Worm (Caenorhabditis elegans): ENCODE data around the gene nhr-129.
A peak's percentile ranks its signal among the peaks of the same experiment; 100 is the strongest.

nhr-129 gene

DNA sequence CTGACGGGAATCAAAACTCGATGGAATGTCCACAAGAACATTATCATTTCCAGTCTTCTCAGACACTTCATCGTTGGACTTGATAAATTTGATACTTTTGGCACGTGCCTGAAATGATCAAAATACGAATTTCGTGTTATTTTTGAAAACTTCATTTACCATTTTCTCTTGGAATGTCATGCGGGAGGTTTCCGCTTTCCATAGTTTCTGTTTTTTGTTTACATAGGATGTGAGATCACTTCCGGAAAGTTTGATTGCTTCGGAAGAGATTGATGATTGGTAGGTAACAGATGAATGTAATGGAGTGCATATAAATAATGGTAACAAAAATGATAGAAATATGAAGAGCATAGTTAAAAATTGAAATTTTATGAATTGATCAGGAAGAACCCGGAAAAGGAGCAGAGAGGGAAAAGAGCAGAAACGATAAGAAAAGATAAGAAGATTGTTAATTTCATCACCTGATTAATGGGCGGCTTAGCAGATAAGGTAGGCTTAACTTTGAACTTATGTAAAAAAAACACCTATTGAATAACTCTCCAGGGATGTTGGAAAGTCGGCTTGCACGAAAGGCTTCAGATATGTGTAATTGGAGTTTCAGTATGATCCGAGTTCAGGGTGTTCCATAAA lies 26.9 kb upstream of the nhr-129 start, which contains the start of gene F32H5.1 (continued):
- no peak for TF ChIP-seq ceh-82 (tag; optimal IDR thresholded peaks at IDR 0.05)
- no peak for TF ChIP-seq nhr-11 (tag; optimal IDR thresholded peaks at IDR 0.05)
- TF ChIP-seq lin-13 (GFP tag; optimal IDR thresholded peaks at IDR 0.05), result no peak
- no peak for TF ChIP-seq ztf-4 (tag; optimal IDR thresholded peaks at IDR 0.05)
- no peak for TF ChIP-seq ZK546.5 (tag; optimal IDR thresholded peaks at IDR 0.05)
- TF ChIP-seq zag-1 (tag; optimal IDR thresholded peaks at IDR 0.05), result no peak
- peak; percentile 63 for TF ChIP-seq nhr-129 (tag; optimal IDR thresholded peaks at IDR 0.05)

DNA sequence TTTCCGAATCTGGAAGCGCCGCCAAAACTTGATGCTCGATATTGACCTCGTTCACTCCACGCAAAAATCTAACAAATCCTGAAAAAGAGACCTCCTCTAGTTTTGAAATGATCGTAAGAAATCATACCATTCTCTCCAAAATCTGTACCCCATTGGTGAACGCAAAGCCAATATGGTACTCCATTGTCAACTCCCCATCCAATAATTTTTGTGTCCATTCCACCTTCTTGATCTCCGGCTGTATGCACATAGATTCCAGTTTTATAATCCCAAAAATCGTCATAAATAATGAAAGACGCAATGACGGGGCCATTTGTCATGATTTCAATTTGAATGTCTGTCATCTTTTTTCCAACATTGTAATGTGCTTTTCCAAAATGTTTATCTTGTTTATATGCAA lies 25.4 kb upstream of the nhr-129 start:
- TF ChIP-seq gmeb-1 (tag; optimal IDR thresholded peaks at IDR 0.05) (no peak), nhr-6 (tag; optimal IDR thresholded peaks at IDR 0.05) (no peak)

DNA sequence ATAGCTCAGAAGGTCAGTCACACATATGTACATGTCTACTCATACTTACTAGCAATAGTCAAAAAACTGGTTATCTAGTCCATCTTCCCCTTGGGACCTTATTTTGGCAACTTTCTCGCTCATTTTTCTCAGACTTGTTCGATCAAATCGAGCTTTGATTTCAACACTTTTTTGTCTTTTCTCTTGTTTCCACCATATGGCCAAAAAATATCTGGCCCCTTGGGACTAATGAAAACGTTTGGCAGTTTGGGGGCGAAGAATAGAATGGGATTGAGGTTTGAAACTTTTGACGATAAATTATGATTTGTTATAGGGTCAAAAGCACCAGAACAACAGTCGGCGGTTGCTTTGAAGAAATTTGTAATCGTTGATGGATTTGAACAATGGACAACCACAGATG lies 21.6 kb upstream of the nhr-129 start:
- TF ChIP-seq Y55F3AM.14 (GFP tag; optimal IDR thresholded peaks at IDR 0.05) (no peak), mab-5 (tag; optimal IDR thresholded peaks at IDR 0.05) (peak; percentile 60)

DNA sequence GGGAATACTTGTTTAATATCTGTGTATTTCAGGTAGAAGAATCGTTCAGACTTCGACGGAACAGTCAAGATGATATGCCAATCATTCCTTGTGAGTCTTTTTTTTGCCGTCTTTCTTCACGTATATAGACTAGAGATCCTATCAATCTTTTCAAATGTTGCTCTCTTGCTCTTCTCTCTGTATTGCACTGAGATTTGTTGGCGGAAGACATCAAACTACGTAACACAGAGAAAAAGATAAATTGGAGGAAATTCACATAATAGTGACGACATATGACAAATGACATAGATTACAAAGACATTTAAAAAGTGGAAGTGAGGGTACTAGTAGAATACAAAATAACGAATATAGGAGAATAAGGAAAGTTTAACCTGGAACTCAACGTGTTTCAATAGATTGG lies 21.0 kb upstream of the nhr-129 start:
- TF ChIP-seq mab-5 (tag; optimal IDR thresholded peaks at IDR 0.05) (peak; percentile 91), zag-1 (tag; optimal IDR thresholded peaks at IDR 0.05) (no peak), nhr-129 (tag; optimal IDR thresholded peaks at IDR 0.05) (no peak), sma-9 (GFP tag; optimal IDR thresholded peaks at IDR 0.05) (peak; percentile 7), sma-9 (tag; optimal IDR thresholded peaks at IDR 0.05) (no peak), ztf-1 (GFP tag; conservative IDR thresholded peaks at IDR 0.05) (no peak), egl-27 (tag; optimal IDR thresholded peaks at IDR 0.05) (peak; percentile 18), ceh-16 (tag; optimal IDR thresholded peaks at IDR 0.05) (no peak), unc-55 (GFP tag; optimal IDR thresholded peaks at IDR 0.05) (peak; percentile 66), nhr-6 (tag; optimal IDR thresholded peaks at IDR 0.05) (no peak), lsy-2 (tag; optimal IDR thresholded peaks at IDR 0.05) (peak in 1 of 2 experiments; percentile 22), lin-39 (tag; optimal IDR thresholded peaks at IDR 0.05) (peak; percentile 33), unc-62 (GFP tag; optimal IDR thresholded peaks at IDR 0.05) (peak; percentile 58), dmd-4 (tag; optimal IDR thresholded peaks at IDR 0.05) (no peak)

DNA sequence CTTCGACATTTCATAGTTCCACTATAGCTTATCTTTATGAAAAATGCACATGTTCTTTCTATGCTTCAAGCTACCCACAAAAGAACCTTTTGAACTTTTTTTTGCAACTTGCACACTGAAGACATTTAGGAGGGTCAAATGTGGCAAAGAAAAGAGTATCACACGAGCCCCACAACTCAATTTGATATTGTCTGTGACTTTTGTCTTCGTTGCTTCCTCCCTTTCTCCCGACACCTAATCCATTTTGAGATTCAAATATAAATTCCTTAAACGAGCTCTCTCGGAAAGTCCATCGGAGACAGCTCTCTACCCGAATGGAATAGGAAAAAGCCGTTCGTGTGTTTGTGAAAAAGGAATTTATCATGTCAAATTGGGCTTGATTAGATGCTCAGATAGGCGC lies 19.5 kb upstream of the nhr-129 start:
- TF ChIP-seq egl-27 (tag; optimal IDR thresholded peaks at IDR 0.05), result no peak
- TF ChIP-seq ama-1 (optimal IDR thresholded peaks at IDR 0.05), result no peak
- no peak for TF ChIP-seq nhr-11 (tag; optimal IDR thresholded peaks at IDR 0.05)
- no peak for TF ChIP-seq skn-1 (tag; optimal IDR thresholded peaks at IDR 0.05)
- no peak for TF ChIP-seq mab-5 (tag; optimal IDR thresholded peaks at IDR 0.05)
- no peak for TF ChIP-seq unc-62 (GFP tag; optimal IDR thresholded peaks at IDR 0.05)
- no peak for TF ChIP-seq mdl-1 (tag; optimal IDR thresholded peaks at IDR 0.05)
- TF ChIP-seq unc-55 (GFP tag; optimal IDR thresholded peaks at IDR 0.05), result no peak
- TF ChIP-seq ceh-16 (tag; optimal IDR thresholded peaks at IDR 0.05), result no peak
- no peak for TF ChIP-seq ztf-4 (tag; optimal IDR thresholded peaks at IDR 0.05)
- TF ChIP-seq lin-13 (GFP tag; optimal IDR thresholded peaks at IDR 0.05), result no peak

DNA sequence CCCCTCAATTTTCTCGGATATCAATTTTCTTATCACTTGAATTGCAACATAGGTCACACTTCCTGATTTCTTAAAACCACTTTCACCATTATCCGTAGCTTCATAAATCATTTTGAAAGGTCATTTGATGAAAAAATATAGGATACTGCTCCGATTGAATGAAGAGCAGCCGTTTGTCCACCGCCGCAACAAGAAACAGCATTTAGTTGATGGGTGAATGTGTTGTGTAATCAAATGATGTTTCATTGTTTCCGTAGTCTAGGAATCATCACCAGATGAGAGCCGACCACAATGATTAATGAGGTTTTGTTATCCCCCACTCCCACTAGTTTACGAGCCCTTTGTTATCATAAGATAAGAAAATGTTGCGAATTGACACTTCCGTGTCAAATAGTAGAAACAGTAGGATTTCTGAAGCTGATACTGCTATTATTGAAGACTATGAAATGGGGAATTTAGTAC lies 15.1 kb upstream of the nhr-129 start, which contains the start of gene twk-43:
Gene twk-43 (plus strand): TSS at position 412 of the 462 bp plus-strand sequence.
- TF ChIP-seq fos-1 (tag; optimal IDR thresholded peaks at IDR 0.05) (no peak), skn-1 (tag; optimal IDR thresholded peaks at IDR 0.05) (no peak), nhr-23 (tag; optimal IDR thresholded peaks at IDR 0.05) (no peak), sma-9 (GFP tag; optimal IDR thresholded peaks at IDR 0.05) (peak; percentile 13), sma-9 (tag; optimal IDR thresholded peaks at IDR 0.05) (no peak), nhr-21 (tag; optimal IDR thresholded peaks at IDR 0.05) (no peak), sem-4 (tag; optimal IDR thresholded peaks at IDR 0.05) (peak; percentile 54), nhr-6 (tag; optimal IDR thresholded peaks at IDR 0.05) (no peak), F13H6.1 (tag; optimal IDR thresholded peaks at IDR 0.05) (peak; percentile 19), nhr-25 (tag; optimal IDR thresholded peaks at IDR 0.05) (no peak), mdl-1 (tag; optimal IDR thresholded peaks at IDR 0.05) (no peak), elt-1 (tag; optimal IDR thresholded peaks at IDR 0.05) (no peak), egl-27 (tag; optimal IDR thresholded peaks at IDR 0.05) (no peak), alr-1 (tag; optimal IDR thresholded peaks at IDR 0.05) (no peak), lin-39 (tag; optimal IDR thresholded peaks at IDR 0.05) (no peak), peb-1 (tag; optimal IDR thresholded peaks at IDR 0.05) (no peak), mab-5 (tag; optimal IDR thresholded peaks at IDR 0.05) (peak; percentile 75), C34F6.9 (tag; optimal IDR thresholded peaks at IDR 0.05) (no peak), unc-55 (GFP tag; optimal IDR thresholded peaks at IDR 0.05) (no peak), nhr-129 (tag; optimal IDR thresholded peaks at IDR 0.05) (no peak), ztf-11 (tag; optimal IDR thresholded peaks at IDR 0.05) (no peak), ztf-1 (GFP tag; conservative IDR thresholded peaks at IDR 0.05) (no peak), nhr-10 (tag; optimal IDR thresholded peaks at IDR 0.05) (no peak), blmp-1 (tag; optimal IDR thresholded peaks at IDR 0.05; ENCODE audit: insufficient read depth) (no peak), nhr-12 (tag; optimal IDR thresholded peaks at IDR 0.05) (no peak), nhr-237 (tag; optimal IDR thresholded peaks at IDR 0.05) (no peak), lsy-2 (tag; optimal IDR thresholded peaks at IDR 0.05) (no peak), zag-1 (tag; optimal IDR thresholded peaks at IDR 0.05) (no peak), ama-1 (optimal IDR thresholded peaks at IDR 0.05) (no peak), crh-2 (tag; optimal IDR thresholded peaks at IDR 0.05) (no peak)

Measured in whole organism, L2 larva.